Fruit fly (Drosophila melanogaster): ENCODE data around the gene CG7341.
A peak's percentile ranks its signal among the peaks of the same experiment; 100 is the strongest.

CG7341 gene

DNA sequence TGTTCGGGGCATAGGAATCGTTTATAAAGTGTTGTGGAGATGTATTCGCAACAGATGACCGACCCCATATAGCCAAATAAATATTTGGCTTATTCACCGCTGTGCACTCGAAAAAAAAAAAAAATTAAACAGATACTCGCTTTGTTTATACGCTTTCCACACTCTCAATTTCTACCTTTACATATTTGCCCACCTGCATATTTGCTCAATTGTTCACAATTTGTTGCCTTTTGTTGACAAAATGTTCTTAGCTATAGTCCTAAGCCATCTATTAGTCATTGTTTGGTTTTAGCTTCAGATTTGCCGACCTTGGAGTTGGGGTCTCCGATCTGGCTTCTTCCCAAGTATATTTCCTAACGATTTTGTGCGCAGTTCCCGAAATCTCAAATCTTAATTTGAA, 30.2 kb downstream of the CG7341 start (continued):
- no peak for TF ChIP-seq Elba2 (GFP tag; optimal IDR thresholded peaks at IDR 0.05)
- TF ChIP-seq CG11247 (GFP tag; IDR thresholded peaks at IDR 0.05), result no peak
- no peak for TF ChIP-seq CG15073 (GFP tag; optimal IDR thresholded peaks at IDR 0.05)
- no peak for TF ChIP-seq Taf1 (GFP tag; IDR thresholded peaks at IDR 0.05)
- TF ChIP-seq CG31365 (tag; optimal IDR thresholded peaks at IDR 0.05), result no peak
- no peak for TF ChIP-seq Ets65A (GFP tag)
- TF ChIP-seq cas (GFP tag; IDR thresholded peaks at IDR 0.05), result no peak
- no peak for TF ChIP-seq cg (GFP tag; optimal IDR thresholded peaks at IDR 0.05)
- TF ChIP-seq Hmr (GFP tag; optimal IDR thresholded peaks at IDR 0.05), result peak; percentile 10
- peak; percentile 51 for TF ChIP-seq ATbp (GFP tag; optimal IDR thresholded peaks at IDR 0.05)
- no peak for TF ChIP-seq kni (GFP tag; optimal IDR thresholded peaks at IDR 0.05)
- no peak for TF ChIP-seq CG9437 (GFP tag; optimal IDR thresholded peaks at IDR 0.05)
- no peak for TF ChIP-seq CG12769 (tag; optimal IDR thresholded peaks at IDR 0.05)
- TF ChIP-seq CG12942 (GFP tag; optimal IDR thresholded peaks at IDR 0.05), result no peak
- no peak for TF ChIP-seq CG1832 (GFP tag; optimal IDR thresholded peaks at IDR 0.05)
- peak; percentile 31 for TF ChIP-seq caup (GFP tag; optimal IDR thresholded peaks at IDR 0.05; ENCODE audit: severe bottlenecking)
- TF ChIP-seq CG13894 (tag; optimal IDR thresholded peaks at IDR 0.05), result peak; percentile 68
- TF ChIP-seq Ssrp (tag; optimal IDR thresholded peaks at IDR 0.05), result no peak
- TF ChIP-seq CG1529 (GFP tag; optimal IDR thresholded peaks at IDR 0.05), result no peak
- TF ChIP-seq Bteb2 (GFP tag; optimal IDR thresholded peaks at IDR 0.05), result no peak
- TF ChIP-seq oc (tag; optimal IDR thresholded peaks at IDR 0.05), result no peak
- no peak for TF ChIP-seq gro (GFP tag; optimal IDR thresholded peaks at IDR 0.05)
- TF ChIP-seq fu2 (GFP tag; optimal IDR thresholded peaks at IDR 0.05), result no peak
- TF ChIP-seq sr (GFP tag; IDR thresholded peaks at IDR 0.05), result no peak
- no peak for TF ChIP-seq CG42726 (GFP tag; IDR thresholded peaks at IDR 0.05; ENCODE audit: partially characterized antibody)
- no peak for TF ChIP-seq Awh (GFP tag; IDR thresholded peaks at IDR 0.05)
- no peak for TF ChIP-seq Rfx (GFP tag; IDR thresholded peaks at IDR 0.05)
- no peak for TF ChIP-seq Oli (tag; optimal IDR thresholded peaks at IDR 0.05)
- no peak for TF ChIP-seq sima (GFP tag; optimal IDR thresholded peaks at IDR 0.05)
- TF ChIP-seq Dll (GFP tag; IDR thresholded peaks at IDR 0.05; ENCODE audit: partially characterized antibody), result no peak
- TF ChIP-seq mirr (GFP tag; optimal IDR thresholded peaks at IDR 0.05), result no peak
- TF ChIP-seq CG16779 (GFP tag; IDR thresholded peaks at IDR 0.05), result no peak
- TF ChIP-seq lab (GFP tag; optimal IDR thresholded peaks at IDR 0.05), result peak; percentile 42
- no peak for TF ChIP-seq wor (GFP tag; IDR thresholded peaks at IDR 0.05)
- no peak for TF ChIP-seq CG13775 (GFP tag; optimal IDR thresholded peaks at IDR 0.05)
- TF ChIP-seq dmrt99B (tag; optimal IDR thresholded peaks at IDR 0.05), result peak; percentile 10
- TF ChIP-seq CG30431 (GFP tag; optimal IDR thresholded peaks at IDR 0.05), result no peak
- no peak for TF ChIP-seq CG32532 (GFP tag; IDR thresholded peaks at IDR 0.05)
- TF ChIP-seq CG14441 (GFP tag; IDR thresholded peaks at IDR 0.05), result no peak
- TF ChIP-seq CG2875 (GFP tag; optimal IDR thresholded peaks at IDR 0.05), result peak; percentile 13
- peak; percentile 54 for TF ChIP-seq Med (GFP tag)
- no peak for TF ChIP-seq CG6683 (GFP tag; optimal IDR thresholded peaks at IDR 0.05)
- TF ChIP-seq CG1024 (GFP tag; IDR thresholded peaks at IDR 0.05), result no peak
- TF ChIP-seq CG6272 (GFP tag; IDR thresholded peaks at IDR 0.05), result no peak
- no peak for TF ChIP-seq bowl (GFP tag; IDR thresholded peaks at IDR 0.05)
- no peak for TF ChIP-seq Rx (GFP tag; IDR thresholded peaks at IDR 0.05)
- no peak for TF ChIP-seq pan (optimal IDR thresholded peaks at IDR 0.05)
- TF ChIP-seq pan (GFP tag; optimal IDR thresholded peaks at IDR 0.05 in 1 of 2, IDR thresholded peaks at IDR 0.05 in 1 of 2), result no peak
- no peak for TF ChIP-seq chn (GFP tag; optimal IDR thresholded peaks at IDR 0.05)
- 0 out of 3 replicates have a peak, but pooled peaks have one; percentile 13 for TF ChIP-seq zfh1 (GFP tag; IDR thresholded peaks at IDR 0.05)
- peak; percentile 29 for TF ChIP-seq Blimp-1 (GFP tag; optimal IDR thresholded peaks at IDR 0.05)
- no peak for TF ChIP-seq pum (GFP tag; optimal IDR thresholded peaks at IDR 0.05)

Measured in whole organism, embryonic.